Fruit fly (Drosophila melanogaster): ENCODE data around the gene CG14326.
A peak's percentile ranks its signal among the peaks of the same experiment; 100 is the strongest.

CG14326 gene

DNA sequence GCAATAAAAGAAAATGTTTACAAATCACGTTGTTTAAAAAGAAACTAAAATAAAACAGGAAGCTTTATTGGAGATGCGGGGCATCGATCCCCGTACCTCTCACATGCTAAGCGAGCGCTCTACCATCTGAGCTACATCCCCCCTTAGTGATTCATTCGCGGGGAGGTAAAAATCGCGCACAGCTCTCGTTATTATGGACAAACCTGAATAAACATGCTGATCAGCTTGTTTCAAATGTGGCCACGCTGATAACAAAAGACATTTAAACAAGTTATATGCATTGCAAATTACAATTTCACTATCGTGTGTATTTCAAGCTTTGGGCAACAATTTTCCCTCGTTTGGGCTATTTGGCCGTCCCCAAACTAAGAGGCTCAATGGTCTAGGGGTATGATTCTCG lies 26.3 kb downstream of the CG14326 start:
- TF ChIP-seq CG11762 (GFP tag; optimal IDR thresholded peaks at IDR 0.05; ENCODE audit: insufficient read depth) (no peak), Blimp-1 (GFP tag; optimal IDR thresholded peaks at IDR 0.05) (no peak), dac (GFP tag; optimal IDR thresholded peaks at IDR 0.05) (no peak), CG6163 (GFP tag; IDR thresholded peaks at IDR 0.05) (no peak), CG8632 (GFP tag; optimal IDR thresholded peaks at IDR 0.05) (no peak), Lpt (GFP tag; optimal IDR thresholded peaks at IDR 0.05) (no peak), ss (GFP tag; optimal IDR thresholded peaks at IDR 0.05) (no peak)

DNA sequence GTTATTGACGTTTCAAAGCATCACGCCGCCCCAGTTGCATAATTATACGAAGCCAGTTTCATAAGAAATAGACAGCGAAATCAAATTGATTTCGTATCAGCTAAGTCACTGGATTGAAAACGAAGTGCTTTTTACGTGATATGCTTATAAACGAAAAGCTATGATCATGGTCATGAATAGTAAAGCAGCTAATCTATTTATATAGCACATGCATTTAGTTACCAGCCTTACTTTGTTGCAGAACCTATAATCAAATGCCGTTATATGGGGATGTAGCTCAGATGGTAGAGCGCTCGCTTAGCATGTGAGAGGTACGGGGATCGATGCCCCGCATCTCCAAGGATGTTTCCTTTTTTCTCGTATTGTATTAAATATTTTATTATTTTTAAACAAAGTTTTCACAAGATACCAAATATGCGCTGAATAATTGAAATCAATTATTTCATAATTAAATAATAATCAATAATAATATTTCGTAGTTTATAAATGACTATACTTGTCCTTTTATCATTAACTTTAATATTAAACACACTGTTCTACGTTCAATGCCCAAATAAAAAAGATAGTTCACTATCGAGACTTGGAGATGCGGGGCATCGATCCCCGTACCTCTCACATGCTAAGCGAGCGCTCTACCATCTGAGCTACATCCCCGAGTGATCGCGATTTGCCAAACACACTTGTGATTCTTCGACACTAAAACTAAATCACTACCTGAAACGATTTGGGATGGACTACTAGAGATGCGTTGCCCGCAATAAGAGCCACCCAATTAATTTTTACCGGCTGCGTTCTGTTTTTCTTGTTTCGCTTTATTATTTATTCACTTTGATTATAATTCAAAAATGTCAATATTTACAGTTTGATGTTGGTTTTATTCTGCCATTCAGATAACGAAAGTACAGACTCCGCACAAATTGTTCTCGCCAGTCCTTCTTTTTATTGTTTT lies 27.5 kb downstream of the CG14326 start:
- TF ChIP-seq CG6163 (GFP tag; IDR thresholded peaks at IDR 0.05) (no peak), CG6792 (GFP tag; optimal IDR thresholded peaks at IDR 0.05) (peak; percentile 2), esn (GFP tag; optimal IDR thresholded peaks at IDR 0.05) (peak; percentile 21), Eip78C (GFP tag) (peak; percentile 67), fkh (GFP tag; optimal IDR thresholded peaks at IDR 0.05) (peak; percentile 33), svp (GFP tag) (no peak), dsx (GFP tag; optimal IDR thresholded peaks at IDR 0.05; ENCODE audit: poor library complexity, severe bottlenecking) (peak; percentile 84), Met (GFP tag; optimal IDR thresholded peaks at IDR 0.05) (peak; percentile 14), Sox102F (GFP tag; optimal IDR thresholded peaks at IDR 0.05) (peak; percentile 34)

DNA sequence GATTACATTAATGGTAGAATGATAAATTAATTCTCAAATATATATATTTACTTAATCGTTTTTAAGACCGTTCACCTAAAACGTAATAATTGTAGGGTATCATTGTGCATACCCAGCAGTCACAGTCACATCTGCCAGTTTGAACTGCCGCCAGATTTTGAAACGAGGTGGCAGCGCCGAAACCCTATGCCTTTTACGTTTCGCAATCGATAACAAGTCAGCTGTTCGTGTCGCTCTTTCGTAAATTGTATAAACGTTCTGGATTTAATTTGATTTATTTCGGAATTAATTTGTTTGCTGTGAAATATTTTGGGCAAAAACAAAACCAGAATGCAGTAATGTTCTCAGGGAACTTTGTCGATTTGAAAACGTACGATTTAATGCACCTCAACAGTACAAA lies 28.5 kb downstream of the CG14326 start, which contains the start of gene CG14322:
Gene CG14322, plus strand, starts transcription at position 236 of the 400 bp plus-strand sequence.
- no peak for TF ChIP-seq CG32006 (GFP tag; optimal IDR thresholded peaks at IDR 0.05)
- no peak for TF ChIP-seq Hr39 (GFP tag; optimal IDR thresholded peaks at IDR 0.05)
- peak; percentile 1 for TF ChIP-seq CG3032 (tag; optimal IDR thresholded peaks at IDR 0.05)
- TF ChIP-seq lz (GFP tag; optimal IDR thresholded peaks at IDR 0.05) = no peak

- TF ChIP-seq Eip93F (GFP tag; optimal IDR thresholded peaks at IDR 0.05) (no peak), cyc (GFP tag; optimal IDR thresholded peaks at IDR 0.05) (no peak), vri (GFP tag; optimal IDR thresholded peaks at IDR 0.05) (no peak), CG4318 (GFP tag; optimal IDR thresholded peaks at IDR 0.05) (no peak), Sox15 (GFP tag; optimal IDR thresholded peaks at IDR 0.05) (no peak), salr (GFP tag; optimal IDR thresholded peaks at IDR 0.05) (no peak)
These were observed 35.0 kb downstream of the CG14326 start for dm6 chr3R:17653879-17654278.

dm6 chr3R:17655040-17655439 lies 36.1 kb downstream of the CG14326 start:
- TF ChIP-seq CG9139 (GFP tag; optimal IDR thresholded peaks at IDR 0.05) (no peak), Ets21C (GFP tag; optimal IDR thresholded peaks at IDR 0.05) (no peak), dsx (GFP tag; optimal IDR thresholded peaks at IDR 0.05; ENCODE audit: poor library complexity, severe bottlenecking) (no peak), CG34406 (GFP tag; optimal IDR thresholded peaks at IDR 0.05) (peak; percentile 10), CG8119 (GFP tag; IDR thresholded peaks at IDR 0.05) (no peak), dac (GFP tag; optimal IDR thresholded peaks at IDR 0.05) (no peak), achi (GFP tag; optimal IDR thresholded peaks at IDR 0.05) (peak; percentile 10), vri (GFP tag; optimal IDR thresholded peaks at IDR 0.05) (no peak), Blimp-1 (GFP tag; optimal IDR thresholded peaks at IDR 0.05) (no peak), CG3919 (GFP tag; optimal IDR thresholded peaks at IDR 0.05) (no peak), lz (GFP tag; optimal IDR thresholded peaks at IDR 0.05) (no peak), ss (GFP tag; optimal IDR thresholded peaks at IDR 0.05) (no peak)
